Worm (Caenorhabditis elegans) whole organism, L1 larva: ENCODE data around the gene W01F3.2.

Source experiments
- C16A3.4 ChIP-seq: fragments of 150-350 bp; optimal IDR thresholded peaks from 2 replicates; lab custom pipeline; 2014; ENCODE audit warnings: missing biosample characterization, missing genetic modification characterization
- Y116A8C.19 ChIP-seq: sonication (generic microtip); optimal IDR thresholded peaks from 2 replicates; lab custom pipeline; 2016; ENCODE audit warnings: missing compliant biosample characterization, missing genetic modification characterization, borderline replicate concordance
- ama-1 ChIP-seq: fragments of 150-350 bp; optimal IDR thresholded peaks from 2 replicates; lab custom pipeline; 2014
- blmp-1 ChIP-seq: fragments of 150-350 bp; optimal IDR thresholded peaks from 2 replicates; lab custom pipeline; 2014; ENCODE audit warnings: missing biosample characterization, missing genetic modification characterization
- ceh-63 ChIP-seq: fragments of 200-800 bp; sonication (Bioruptor generic); optimal IDR thresholded peaks from 2 replicates; lab custom pipeline; 2018; ENCODE audit warnings: mild to moderate bottlenecking, missing genetic modification characterization, missing compliant biosample characterization
- ceh-82 ChIP-seq, 3 experiments: fragments of 150-350 bp in 1 of 3; sonication (generic microtip) in 2 of 3; optimal IDR thresholded peaks; 2 replicates each; lab custom pipeline; 2014 to 2017; ENCODE audit warnings: missing biosample characterization in 3 of 3, missing genetic modification characterization in 3 of 3
- ces-1 ChIP-seq: fragments of 150-350 bp; optimal IDR thresholded peaks from 2 replicates; lab custom pipeline; 2014; ENCODE audit warnings: missing biosample characterization, missing genetic modification reagents, missing genetic modification characterization
- dpl-1 ChIP-seq, 3 experiments: fragments of 150-350 bp in 2 of 3; sonication (generic microtip) in 1 of 3; optimal IDR thresholded peaks; 2 replicates each; lab custom pipeline; 2014 to 2017; ENCODE audit warnings: missing biosample characterization in 3 of 3, missing genetic modification characterization in 3 of 3, missing genetic modification reagents in 3 of 3
- egl-13 ChIP-seq: sonication (generic microtip); optimal IDR thresholded peaks from 2 replicates; lab custom pipeline; 2016; ENCODE audit warnings: missing genotype, missing genetic modification reagents, missing genetic modification characterization, missing compliant biosample characterization
- elt-3 ChIP-seq, 6 experiments: fragments of 150-350 bp in 1 of 6; sonication (generic microtip); optimal IDR thresholded peaks; 2 replicates each; lab custom pipeline; 2017 to 2018; ENCODE audit warnings: missing biosample characterization in 6 of 6, missing genetic modification characterization in 6 of 6, inconsistent platforms in 1 of 6
- ets-5 ChIP-seq: fragments of 200-800 bp; sonication (Bioruptor generic); IDR thresholded peaks from 2 replicates; pipeline ENCODE4 v1.3.6; 2022; ENCODE audit warnings: missing genetic modification characterization, missing compliant biosample characterization
- fkh-8 ChIP-seq: sonication (generic microtip); optimal IDR thresholded peaks from 2 replicates; lab custom pipeline; 2016; ENCODE audit warnings: mild to moderate bottlenecking, missing genetic modification characterization, missing compliant biosample characterization
- fos-1 ChIP-seq: fragments of 150-350 bp; optimal IDR thresholded peaks from 2 replicates; lab custom pipeline; 2014; ENCODE audit warnings: missing biosample characterization, missing genetic modification characterization
- grh-1 ChIP-seq: fragments of 200-800 bp; sonication (Bioruptor generic); IDR thresholded peaks from 2 replicates; pipeline ENCODE4 v1.3.6; 2022; ENCODE audit warnings: missing genetic modification reagents, missing genetic modification characterization, missing compliant biosample characterization
- lin-14 ChIP-seq: fragments of 200-800 bp; sonication (Bioruptor generic); optimal IDR thresholded peaks from 2 replicates; lab custom pipeline; 2018; ENCODE audit warnings: mild to moderate bottlenecking, missing genetic modification characterization, moderate library complexity, missing compliant biosample characterization
- lin-35 ChIP-seq, 2 experiments: fragments of 150-350 bp; optimal IDR thresholded peaks; 2 replicates each; lab custom pipeline; 2014; ENCODE audit warnings: missing biosample characterization in 2 of 2, missing genetic modification characterization in 2 of 2, missing genetic modification reagents in 2 of 2
- lin-39 ChIP-seq: fragments of 150-350 bp; optimal IDR thresholded peaks from 2 replicates; lab custom pipeline; 2014; ENCODE audit warnings: missing biosample characterization, missing genetic modification reagents, missing genetic modification characterization
- lir-3 ChIP-seq: sonication (generic microtip); optimal IDR thresholded peaks from 2 replicates; lab custom pipeline; 2016; ENCODE audit warnings: mild to moderate bottlenecking, missing genetic modification characterization, moderate library complexity, missing compliant biosample characterization; ENCODE audit not compliant: poor library complexity
- lsy-2 ChIP-seq, 2 experiments: fragments of 150-350 bp; optimal IDR thresholded peaks; 2 replicates each; lab custom pipeline; 2014; ENCODE audit warnings: missing biosample characterization in 2 of 2, missing genetic modification characterization in 2 of 2
- mef-2 ChIP-seq: fragments of 150-350 bp; optimal IDR thresholded peaks from 2 replicates; lab custom pipeline; 2014; ENCODE audit warnings: missing biosample characterization, missing genetic modification characterization
- mep-1 ChIP-seq: fragments of 150-350 bp; optimal IDR thresholded peaks from 2 replicates; lab custom pipeline; 2014; ENCODE audit warnings: missing biosample characterization, missing genetic modification characterization
- nhr-12 ChIP-seq: sonication (generic microtip); optimal IDR thresholded peaks from 2 replicates; lab custom pipeline; 2017; ENCODE audit warnings: missing biosample characterization, missing genetic modification characterization
- nhr-19 ChIP-seq: fragments of 200-800 bp; sonication (Bioruptor generic); conservative IDR thresholded peaks from 2 replicates; pipeline ENCODE4 v1.3.6; 2022; ENCODE audit warnings: missing genetic modification characterization, missing compliant biosample characterization
- nhr-237 ChIP-seq: fragments of 150-350 bp; optimal IDR thresholded peaks from 2 replicates; lab custom pipeline; 2014; ENCODE audit warnings: missing biosample characterization, missing genetic modification characterization
- nhr-76 ChIP-seq: sonication (generic microtip); optimal IDR thresholded peaks from 2 replicates; lab custom pipeline; 2017; ENCODE audit warnings: missing biosample characterization, missing genetic modification characterization
- nhr-77 ChIP-seq: fragments of 150-350 bp; optimal IDR thresholded peaks from 2 replicates; lab custom pipeline; 2014; ENCODE audit warnings: missing biosample characterization, missing genetic modification characterization
- nhr-84 ChIP-seq: sonication (generic microtip); optimal IDR thresholded peaks from 2 replicates; lab custom pipeline; 2017; ENCODE audit warnings: missing biosample characterization, missing genetic modification characterization
- nhr-90 ChIP-seq: sonication (generic microtip); optimal IDR thresholded peaks from 2 replicates; lab custom pipeline; 2016; ENCODE audit warnings: mild to moderate bottlenecking, missing genetic modification characterization, missing compliant biosample characterization; ENCODE audit not compliant: poor library complexity
- pag-3 ChIP-seq: sonication (generic microtip); optimal IDR thresholded peaks from 2 replicates; lab custom pipeline; 2017; ENCODE audit warnings: missing genetic modification characterization, mild to moderate bottlenecking, missing compliant biosample characterization, antibody characterized with exemption, borderline replicate concordance; ENCODE audit not compliant: insufficient read depth
- pax-3 ChIP-seq: fragments of 200-800 bp; sonication (Bioruptor generic); optimal IDR thresholded peaks from 2 replicates; lab custom pipeline; 2018; ENCODE audit warnings: mild to moderate bottlenecking, missing genetic modification characterization, moderate library complexity, missing compliant biosample characterization
- pqm-1 ChIP-seq: sonication (generic microtip); optimal IDR thresholded peaks from 3 replicates; lab custom pipeline; 2017; ENCODE audit warnings: missing biosample characterization, missing genetic modification characterization
- snpc-4 ChIP-seq: fragments of 150-350 bp; optimal IDR thresholded peaks from 2 replicates; lab custom pipeline; 2014; ENCODE audit warnings: missing biosample characterization, missing genetic modification characterization
- snu-23 ChIP-seq: sonication (generic microtip); optimal IDR thresholded peaks from 2 replicates; lab custom pipeline; 2016; ENCODE audit warnings: missing genetic modification characterization, missing compliant biosample characterization
- sox-4 ChIP-seq: sonication (generic microtip); optimal IDR thresholded peaks from 2 replicates; lab custom pipeline; 2016; ENCODE audit warnings: missing genetic modification characterization, missing compliant biosample characterization
- swsn-7 ChIP-seq: sonication (generic microtip); optimal IDR thresholded peaks from 2 replicates; lab custom pipeline; 2016; ENCODE audit warnings: missing genetic modification characterization, missing compliant biosample characterization
- unc-130 ChIP-seq: fragments of 150-350 bp; optimal IDR thresholded peaks from 2 replicates; lab custom pipeline; 2017; ENCODE audit warnings: missing biosample characterization, missing genetic modification characterization, inconsistent platforms
- unc-62 ChIP-seq: fragments of 150-350 bp; optimal IDR thresholded peaks from 2 replicates; lab custom pipeline; 2014; ENCODE audit warnings: missing biosample characterization, missing genetic modification reagents, missing genetic modification characterization
- unc-86 ChIP-seq: sonication (generic microtip); optimal IDR thresholded peaks from 2 replicates; lab custom pipeline; 2016; ENCODE audit warnings: missing genetic modification characterization, missing compliant biosample characterization
- unc-98 ChIP-seq: fragments of 200-800 bp; sonication (Bioruptor generic); IDR thresholded peaks from 2 replicates; pipeline ENCODE4 v1.3.6; 2022; ENCODE audit warnings: missing genetic modification characterization, missing compliant biosample characterization
- zip-4 ChIP-seq: fragments of 200-800 bp; sonication (Bioruptor generic); optimal IDR thresholded peaks from 2 replicates; lab custom pipeline; 2018; ENCODE audit warnings: mild to moderate bottlenecking, missing genetic modification characterization, moderate library complexity, missing compliant biosample characterization

W01F3.2 gene

DNA sequence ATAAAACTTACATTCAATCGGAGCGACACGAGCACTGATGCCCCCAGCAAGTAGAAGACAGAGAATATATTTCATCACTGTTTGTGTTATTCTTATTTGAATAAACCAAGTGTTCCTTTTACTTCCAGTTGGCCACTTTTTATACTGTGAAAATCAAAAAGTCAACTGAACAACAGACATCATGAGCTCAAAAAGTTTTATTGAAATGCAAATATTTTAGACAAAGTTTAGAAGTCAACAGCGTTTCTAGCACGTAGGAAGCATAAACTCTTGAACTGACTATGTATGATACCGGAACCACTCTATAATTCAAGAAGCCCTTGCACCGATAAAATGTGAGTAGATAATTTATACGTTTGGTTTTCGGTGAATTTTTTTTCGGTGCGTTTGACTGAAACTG is 28.9 kb upstream of the W01F3.2 start, which contains the start of gene F46B3.14:
TSS of gene F46B3.14 (minus strand) at position 101 of the 400 bp plus-strand sequence.
- TF ChIP-seq pqm-1 (tag; lab: Kevin White, UChicago), result no peak
- no peak for TF ChIP-seq fkh-8 (tag; lab: Kevin White, UChicago)
- no peak for TF ChIP-seq mep-1 (tag; lab: Kevin White, UChicago)
- no peak for TF ChIP-seq nhr-19 (GFP tag; lab: Robert Waterston, UW)
- TF ChIP-seq nhr-76 (tag; lab: Kevin White, UChicago), result no peak
- TF ChIP-seq grh-1 (GFP tag; lab: Robert Waterston, UW), result no peak
- TF ChIP-seq lin-14 (GFP tag; lab: Kevin White, UChicago), result no peak
- no peak for TF ChIP-seq pag-3 (tag; lab: Kevin White, UChicago)
- TF ChIP-seq unc-130 (tag; lab: Kevin White, UChicago), result no peak
- no peak for TF ChIP-seq unc-62 (GFP tag; lab: Kevin White, UChicago)
- no peak for TF ChIP-seq ets-5
- no peak for TF ChIP-seq nhr-77 (tag; lab: Kevin White, UChicago)
- TF ChIP-seq dpl-1 (GFP tag; optimal IDR thresholded peaks at IDR 0.05; lab: Kevin White, UChicago), result no peak
- TF ChIP-seq snu-23 (GFP tag; lab: Kevin White, UChicago), result no peak
- no peak for TF ChIP-seq lsy-2 (tag; optimal IDR thresholded peaks at IDR 0.05; lab: Kevin White, UChicago)

DNA sequence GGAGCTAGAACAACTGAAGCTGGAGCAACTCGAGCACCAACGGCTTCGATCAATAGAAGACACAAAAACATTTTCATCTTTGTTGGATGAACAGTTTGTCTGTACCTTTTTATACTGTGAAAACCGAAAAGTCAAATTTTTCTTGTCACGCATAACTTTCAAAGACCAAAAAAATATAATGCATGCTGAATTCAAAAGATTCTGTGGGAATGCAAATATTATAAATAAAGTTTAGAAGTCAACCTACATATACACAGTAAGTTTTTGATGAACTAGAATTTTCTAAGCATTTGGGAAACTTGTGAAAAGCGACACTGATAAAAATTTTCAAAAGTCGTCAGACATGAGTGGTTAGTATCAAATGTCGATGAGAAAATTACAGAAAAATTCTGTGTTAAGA is 26.5 kb upstream of the W01F3.2 start, which contains the start of gene F46B3.15:
TSS of gene F46B3.15 (minus strand) at position 101 of the 400 bp plus-strand sequence.
- no peak for TF ChIP-seq mef-2
- TF ChIP-seq unc-86 (tag; lab: Kevin White, UChicago), result no peak
- TF ChIP-seq zip-4 (GFP tag; lab: Kevin White, UChicago), result no peak
- no peak for TF ChIP-seq elt-3 (tag; optimal IDR thresholded peaks at IDR 0.05; lab: Kevin White, UChicago)
- no peak for TF ChIP-seq nhr-90 (tag; lab: Kevin White, UChicago)
- TF ChIP-seq pax-3 (tag; lab: Kevin White, UChicago), result no peak
- no peak for TF ChIP-seq ceh-82 (tag; optimal IDR thresholded peaks at IDR 0.05; lab: Kevin White, UChicago)
- TF ChIP-seq nhr-12 (tag; lab: Kevin White, UChicago), result no peak
- TF ChIP-seq lsy-2 (tag; optimal IDR thresholded peaks at IDR 0.05; lab: Kevin White, UChicago), result no peak
- TF ChIP-seq lin-35 (GFP tag; optimal IDR thresholded peaks at IDR 0.05; lab: Kevin White, UChicago), result no peak
- TF ChIP-seq ama-1 (lab: Kevin White, UChicago), result no peak
- no peak for TF ChIP-seq ces-1 (GFP tag; lab: Kevin White, UChicago)
- no peak for TF ChIP-seq fos-1 (tag; lab: Kevin White, UChicago)

DNA sequence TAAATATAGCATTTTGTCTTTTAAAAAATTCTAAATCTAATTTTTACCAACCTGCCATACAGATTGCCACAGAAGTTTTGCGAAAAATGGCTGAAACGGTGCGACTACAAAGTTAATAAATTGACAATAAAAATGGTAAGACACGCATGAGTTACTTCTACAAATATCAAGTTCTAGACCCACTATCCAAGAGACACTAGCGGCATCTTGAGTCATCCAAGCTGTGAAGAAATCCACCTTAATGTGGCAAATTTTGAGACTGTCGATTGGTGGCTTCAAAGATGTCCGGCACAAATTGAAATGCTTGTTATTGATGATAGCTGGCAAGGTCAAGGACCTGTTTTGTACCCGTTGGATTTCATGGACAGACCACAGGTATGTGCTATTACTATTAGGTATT is 25.8 kb upstream of the W01F3.2 start, which contains the start of gene F46B3.16:
TSS of gene F46B3.16 (plus strand) at position 301 of the 400 bp plus-strand sequence.
- TF ChIP-seq ama-1 (lab: Kevin White, UChicago) (no peak), lin-14 (GFP tag; lab: Kevin White, UChicago) (no peak), mef-2 (no peak), nhr-237 (tag; lab: Kevin White, UChicago) (no peak), snpc-4 (tag; lab: Kevin White, UChicago) (no peak), sox-4 (no peak), blmp-1 (no peak), lin-39 (no peak), unc-98 (no peak), Y116A8C.19 (tag; lab: Kevin White, UChicago) (no peak), C16A3.4 (tag; lab: Kevin White, UChicago) (no peak), swsn-7 (tag; lab: Kevin White, UChicago) (no peak), lir-3 (tag; lab: Kevin White, UChicago) (no peak), mep-1 (tag; lab: Kevin White, UChicago) (no peak), egl-13 (tag; lab: Kevin White, UChicago) (no peak), ceh-63 (GFP tag; lab: Kevin White, UChicago) (no peak), nhr-84 (tag; lab: Kevin White, UChicago) (no peak), snu-23 (GFP tag; lab: Kevin White, UChicago) (no peak), fos-1 (tag; lab: Kevin White, UChicago) (no peak), ces-1 (GFP tag; lab: Kevin White, UChicago) (no peak)
- TF ChIP-seq, all 84 proteins: peak for 0
